Fruit fly (Drosophila melanogaster) whole organism, embryonic: Measurements from ENCODE around the gene Shc.
A peak's percentile ranks its signal among the peaks of the same experiment; 100 is the strongest.

ENCODE experiments used
- Bdp1 ChIP-seq: fragments of 200-800 bp; sonication (Bioruptor generic); optimal IDR thresholded peaks from 3 replicates; lab custom pipeline; 2016; ENCODE audit warnings: missing biosample characterization, missing genetic modification characterization
- CG10366 ChIP-seq: fragments of 200-800 bp; sonication (Bioruptor generic); IDR thresholded peaks from 2 replicates; pipeline ENCODE4 v1.3.6; 2022; ENCODE audit warnings: missing biosample characterization, missing genetic modification characterization
- CG10979 ChIP-seq: fragments of 200-800 bp; sonication (Bioruptor generic); optimal IDR thresholded peaks from 2 replicates; lab custom pipeline; 2018; ENCODE audit warnings: missing biosample characterization, mild to moderate bottlenecking, missing genetic modification characterization, moderate library complexity
- CG11504 ChIP-seq: fragments of 200-800 bp; sonication (Bioruptor generic); optimal IDR thresholded peaks from 3 replicates; lab custom pipeline; 2019; ENCODE audit warnings: missing biosample characterization, mild to moderate bottlenecking, missing genetic modification characterization, moderate library complexity
- CG12236 ChIP-seq: fragments of 200-800 bp; sonication (Bioruptor generic); optimal IDR thresholded peaks from 2 replicates; lab custom pipeline; 2016; ENCODE audit warnings: missing biosample characterization, missing genetic modification characterization
- CG12744 ChIP-seq: fragments of 200-800 bp; sonication (Bioruptor generic); optimal IDR thresholded peaks from 2 replicates; lab custom pipeline; 2016; ENCODE audit warnings: missing biosample characterization, missing genetic modification characterization
- CG12942 ChIP-seq: fragments of 200-800 bp; sonication (Bioruptor generic); optimal IDR thresholded peaks from 3 replicates; lab custom pipeline; 2016; ENCODE audit warnings: missing biosample characterization, missing genetic modification characterization
- CG13296 ChIP-seq: fragments of 200-800 bp; sonication (Bioruptor generic); optimal IDR thresholded peaks from 3 replicates; lab custom pipeline; 2018; ENCODE audit warnings: missing biosample characterization, mild to moderate bottlenecking, missing genetic modification characterization
- CG13894 ChIP-seq: fragments of 200-800 bp; sonication (Bioruptor generic); optimal IDR thresholded peaks from 3 replicates; lab custom pipeline; 2018; ENCODE audit warnings: missing biosample characterization, mild to moderate bottlenecking, missing genetic modification characterization, moderate library complexity
- CG15011 ChIP-seq: fragments of 200-800 bp; sonication (Bioruptor generic); optimal IDR thresholded peaks from 3 replicates; lab custom pipeline; 2018; ENCODE audit warnings: missing biosample characterization, mild to moderate bottlenecking, missing genetic modification characterization
- CG15269 ChIP-seq: fragments of 200-800 bp; sonication (Bioruptor generic); optimal IDR thresholded peaks from 2 replicates; lab custom pipeline; 2018; ENCODE audit warnings: missing biosample characterization, mild to moderate bottlenecking, missing genetic modification characterization, moderate library complexity
- CG18262 ChIP-seq: fragments of 200-800 bp; optimal IDR thresholded peaks from 3 replicates; lab custom pipeline; 2019; ENCODE audit warnings: missing biosample characterization, mild to moderate bottlenecking, missing genetic modification characterization, moderate library complexity
- CG18476 ChIP-seq: fragments of 200-800 bp; sonication (Bioruptor generic); optimal IDR thresholded peaks from 2 replicates; lab custom pipeline; 2016; ENCODE audit warnings: missing biosample characterization, mild to moderate bottlenecking, missing genetic modification characterization
- CG2712 ChIP-seq: fragments of 200-800 bp; optimal IDR thresholded peaks from 3 replicates; lab custom pipeline; 2019; ENCODE audit warnings: missing biosample characterization, mild to moderate bottlenecking, missing genetic modification characterization, moderate library complexity
- CG32772 ChIP-seq: fragments of 200-800 bp; sonication (Bioruptor generic); IDR thresholded peaks from 2 replicates; pipeline ENCODE4 v1.3.6; 2022; ENCODE audit warnings: missing biosample characterization, missing genetic modification characterization
- CG33213 ChIP-seq: fragments of 200-800 bp; sonication (Bioruptor generic); optimal IDR thresholded peaks from 3 replicates; lab custom pipeline; 2016; ENCODE audit warnings: missing biosample characterization, missing genetic modification characterization
- CG4730 ChIP-seq: fragments of 200-800 bp; sonication (Bioruptor generic); IDR thresholded peaks from 2 replicates; pipeline ENCODE4 v1.3.6; 2022; ENCODE audit warnings: missing biosample characterization, missing genetic modification characterization
- CG5180 ChIP-seq: fragments of 200-800 bp; sonication (Bioruptor generic); optimal IDR thresholded peaks from 3 replicates; lab custom pipeline; 2017; ENCODE audit warnings: missing biosample characterization, missing genetic modification characterization, mild to moderate bottlenecking, moderate library complexity, missing genetic modification reagents
- CG7987 ChIP-seq: fragments of 200-800 bp; sonication (Bioruptor generic); optimal IDR thresholded peaks from 2 replicates; lab custom pipeline; 2018; ENCODE audit warnings: missing biosample characterization, mild to moderate bottlenecking, missing genetic modification characterization, moderate library complexity
- CG8478 ChIP-seq: fragments of >200 bp; optimal IDR thresholded peaks from 2 replicates; lab custom pipeline; 2018
- CG9609 ChIP-seq: fragments of 200-800 bp; sonication (Bioruptor generic); optimal IDR thresholded peaks from 3 replicates; lab custom pipeline; 2016; ENCODE audit warnings: missing biosample characterization, missing genetic modification characterization
- D ChIP-seq, 2 experiments: fragments of 200-800 bp in 1 of 2; fragments of >200 bp in 1 of 2; sonication (Bioruptor generic) in 1 of 2; optimal IDR thresholded peaks; 2 replicates in 1 of 2; 3 replicates in 1 of 2; lab custom pipeline; 2017; ENCODE audit warnings: mild to moderate bottlenecking in 1 of 2, missing biosample characterization in 1 of 2, missing genetic modification characterization in 1 of 2, missing genetic modification reagents in 1 of 2
- Drgx ChIP-seq: fragments of 200-800 bp; sonication (Bioruptor generic); IDR thresholded peaks from 2 replicates; pipeline ENCODE4 v1.3.6; 2022; ENCODE audit warnings: missing biosample characterization, missing genetic modification characterization
- Lhr ChIP-seq: fragments of 200-800 bp; sonication (Bioruptor generic); optimal IDR thresholded peaks from 3 replicates; lab custom pipeline; 2017; ENCODE audit warnings: mild to moderate bottlenecking, missing biosample characterization, missing genetic modification reagents, missing genetic modification characterization
- Max ChIP-seq: fragments of 200-800 bp; sonication (Bioruptor generic); optimal IDR thresholded peaks from 2 replicates; lab custom pipeline; 2016; ENCODE audit warnings: missing biosample characterization, mild to moderate bottlenecking, missing genetic modification characterization
- Neu2 ChIP-seq: fragments of 200-800 bp; sonication (Bioruptor generic); optimal IDR thresholded peaks from 3 replicates; lab custom pipeline; 2016; ENCODE audit warnings: missing biosample characterization, missing genetic modification characterization, borderline replicate concordance
- Ravus ChIP-seq: fragments of 200-800 bp; sonication (Bioruptor generic); IDR thresholded peaks from 2 replicates; pipeline ENCODE4 v1.3.6; 2022; ENCODE audit warnings: missing biosample characterization, missing genetic modification characterization
- Rx ChIP-seq: fragments of 200-800 bp; sonication (Bioruptor generic); IDR thresholded peaks from 2 replicates; pipeline ENCODE4 v1.3.6; 2022; ENCODE audit warnings: missing biosample characterization, missing genetic modification characterization
- Tbp ChIP-seq: fragments of >200 bp; optimal IDR thresholded peaks from 2 replicates; lab custom pipeline; 2018; ENCODE audit warnings: missing biosample characterization, missing genetic modification characterization
- Xrp1 ChIP-seq: fragments of 200-800 bp; sonication (Bioruptor generic); IDR thresholded peaks from 2 replicates; pipeline ENCODE4 v1.3.6; 2022; ENCODE audit warnings: missing biosample characterization, missing genetic modification characterization
- caup ChIP-seq: fragments of 200-800 bp; sonication (Bioruptor generic); optimal IDR thresholded peaks from 3 replicates; lab custom pipeline; 2017; ENCODE audit warnings: missing biosample characterization, mild to moderate bottlenecking, missing genetic modification characterization, moderate library complexity; ENCODE audit not compliant: severe bottlenecking
- da ChIP-seq: fragments of 200-800 bp; sonication (Bioruptor generic); optimal IDR thresholded peaks from 2 replicates; lab custom pipeline; 2016; ENCODE audit warnings: missing biosample characterization, missing genetic modification characterization
- en ChIP-seq: fragments of 200-800 bp; sonication (Bioruptor generic); optimal IDR thresholded peaks from 2 replicates; lab custom pipeline; 2016; ENCODE audit warnings: missing biosample characterization, missing genetic modification characterization
- fd64A ChIP-seq: fragments of 200-800 bp; sonication (Bioruptor generic); optimal IDR thresholded peaks from 3 replicates; lab custom pipeline; 2018; ENCODE audit warnings: missing biosample characterization, mild to moderate bottlenecking, missing genetic modification characterization
- gcm ChIP-seq: fragments of 200-800 bp; sonication (Bioruptor generic); optimal IDR thresholded peaks from 2 replicates; lab custom pipeline; 2019; ENCODE audit warnings: missing biosample characterization, mild to moderate bottlenecking, missing genetic modification characterization, moderate library complexity
- gfzf ChIP-seq: fragments of 200-800 bp; sonication (Bioruptor generic); optimal IDR thresholded peaks from 2 replicates; lab custom pipeline; 2016; ENCODE audit warnings: missing biosample characterization, mild to moderate bottlenecking, missing genetic modification characterization, moderate library complexity
- grau ChIP-seq: fragments of 200-800 bp; optimal IDR thresholded peaks from 3 replicates; lab custom pipeline; 2019; ENCODE audit warnings: missing biosample characterization, mild to moderate bottlenecking, missing genetic modification characterization, moderate library complexity
- gro ChIP-seq: fragments of 200-800 bp; sonication (Bioruptor generic); optimal IDR thresholded peaks from 2 replicates; lab custom pipeline; 2016; ENCODE audit warnings: missing biosample characterization, missing genetic modification characterization
- gsb ChIP-seq: fragments of 200-800 bp; sonication (Bioruptor generic); IDR thresholded peaks from 2 replicates; pipeline ENCODE4 v1.3.6; 2022; ENCODE audit warnings: missing biosample characterization, missing genetic modification characterization
- hbn ChIP-seq: fragments of 200-800 bp; sonication (Bioruptor generic); IDR thresholded peaks from 2 replicates; pipeline ENCODE4 v1.3.6; 2022; ENCODE audit warnings: missing biosample characterization, missing genetic modification characterization; ENCODE audit not compliant: partially characterized antibody
- klu ChIP-seq: fragments of 200-800 bp; sonication (Bioruptor generic); IDR thresholded peaks from 2 replicates; pipeline ENCODE4 v1.3.6; 2022; ENCODE audit warnings: missing biosample characterization, missing genetic modification characterization
- lab ChIP-seq: fragments of 200-800 bp; sonication (Bioruptor generic); optimal IDR thresholded peaks from 3 replicates; lab custom pipeline; 2017; ENCODE audit warnings: missing biosample characterization, missing genetic modification characterization, mild to moderate bottlenecking, moderate library complexity, missing genetic modification reagents
- pum ChIP-seq: fragments of 200-800 bp; sonication (Bioruptor generic); optimal IDR thresholded peaks from 2 replicates; lab custom pipeline; 2016; ENCODE audit warnings: missing biosample characterization, missing genetic modification characterization
- ranshi ChIP-seq: fragments of 200-800 bp; sonication (Bioruptor generic); IDR thresholded peaks from 2 replicates; pipeline ENCODE4 v1.3.6; 2022; ENCODE audit warnings: missing biosample characterization, missing genetic modification characterization
- repo ChIP-seq: fragments of 200-800 bp; sonication (Bioruptor generic); optimal IDR thresholded peaks from 2 replicates; lab custom pipeline; 2016; ENCODE audit warnings: missing biosample characterization, missing genetic modification characterization
- sc ChIP-seq, 3 experiments: fragments of >200 bp in 2 of 3; fragments of 200-800 bp in 1 of 3; sonication (Bioruptor generic) in 1 of 3; optimal IDR thresholded peaks; 2 replicates in 2 of 3; 3 replicates in 1 of 3; lab custom pipeline; 2017; ENCODE audit warnings: mild to moderate bottlenecking in 1 of 3, missing biosample characterization in 1 of 3, missing genetic modification characterization in 1 of 3, missing genetic modification reagents in 1 of 3
- tx ChIP-seq: fragments of 200-800 bp; sonication (Bioruptor generic); optimal IDR thresholded peaks from 2 replicates; lab custom pipeline; 2016; ENCODE audit warnings: missing biosample characterization, missing genetic modification characterization
- vnd ChIP-seq: fragments of 200-800 bp; sonication (Bioruptor generic); IDR thresholded peaks from 3 replicates; pipeline ENCODE4 v1.3.6; 2022; ENCODE audit warnings: missing biosample characterization, missing genetic modification characterization; ENCODE audit not compliant: partially characterized antibody
- zen2 ChIP-seq: fragments of 200-800 bp; sonication (Bioruptor generic); IDR thresholded peaks from 3 replicates; pipeline ENCODE4 v1.3.6; 2022; ENCODE audit warnings: missing biosample characterization, missing genetic modification characterization; ENCODE audit not compliant: partially characterized antibody

Gene Shc

dm6 chr3L:9468261-9468890 lies 41.6 kb downstream of the Shc start (continued):
- TF ChIP-seq Neu2 (GFP tag; lab: Kevin White, UChicago) (no peak), CG18476 (no peak), CG32772 (GFP tag; lab: Robert Waterston, UW) (no peak), CG5180 (GFP tag; lab: Kevin White, UChicago) (no peak), Lhr (GFP tag; lab: Kevin White, UChicago) (no peak), lab (GFP tag; lab: Kevin White, UChicago) (peak; percentile 21), CG7987 (GFP tag; lab: Kevin White, UChicago) (no peak), fd64A (no peak), sc (optimal IDR thresholded peaks at IDR 0.05; lab: Kevin White, UChicago) (no peak), sc (GFP tag; optimal IDR thresholded peaks at IDR 0.05; lab: Kevin White, UChicago) (no peak), gro (no peak), da (GFP tag; lab: Kevin White, UChicago) (no peak), CG15269 (peak; percentile 30), CG12942 (GFP tag; lab: Kevin White, UChicago) (no peak), en (GFP tag; lab: Kevin White, UChicago) (no peak), D (optimal IDR thresholded peaks at IDR 0.05; lab: Kevin White, UChicago) (no peak), D (GFP tag; optimal IDR thresholded peaks at IDR 0.05; lab: Kevin White, UChicago) (peak; percentile 34), CG18262 (tag; lab: Kevin White, UChicago) (peak; percentile 60), CG9609 (GFP tag; lab: Kevin White, UChicago) (peak; percentile 11), hbn (GFP tag; lab: Robert Waterston, UW) (no peak), CG12744 (no peak), CG2712 (tag; lab: Kevin White, UChicago) (peak; percentile 34), Bdp1 (no peak), repo (GFP tag; lab: Kevin White, UChicago) (no peak), Max (GFP tag; lab: Kevin White, UChicago) (peak; percentile 14), pum (GFP tag; lab: Kevin White, UChicago) (peak; percentile 25), gsb (GFP tag; lab: Robert Waterston, UW) (no peak), Tbp (no peak), Drgx (GFP tag; lab: Robert Waterston, UW) (no peak), CG13296 (GFP tag; lab: Kevin White, UChicago) (no peak), CG15011 (GFP tag; lab: Kevin White, UChicago) (peak; percentile 14), zen2 (GFP tag; lab: Robert Waterston, UW) (no peak), ranshi (GFP tag; lab: Robert Waterston, UW) (no peak), caup (peak; percentile 30), CG33213 (GFP tag; lab: Kevin White, UChicago) (no peak), CG10366 (GFP tag; lab: Robert Waterston, UW) (no peak), CG11504 (tag; lab: Kevin White, UChicago) (peak; percentile 66), CG12236 (GFP tag; lab: Kevin White, UChicago) (no peak), Xrp1 (GFP tag; lab: Robert Waterston, UW) (no peak), CG8478 (lab: Kevin White, UChicago) (no peak), klu (no peak), Ravus (GFP tag; lab: Robert Waterston, UW) (no peak), gcm (GFP tag; lab: Kevin White, UChicago) (no peak), CG13894 (no peak), Rx (GFP tag; lab: Robert Waterston, UW) (no peak), tx (GFP tag; lab: Kevin White, UChicago) (no peak), grau (peak; percentile 34), gfzf (GFP tag; lab: Kevin White, UChicago) (no peak), CG10979 (peak; percentile 42), vnd (no peak), CG4730 (no peak)
